Fruit fly (Drosophila melanogaster): ENCODE measurements around the gene CG1907.

The CG1907 gene

dm6 chr3R:29659950-29660349 lies 41.1 kb downstream of the CG1907 start, which contains the start of gene Dop1R2:
Gene Dop1R2, minus strand, starts transcription at chr3R:29659984.
- TF ChIP-seq Deaf1 (tag; optimal IDR thresholded peaks at IDR 0.05) (peak; percentile 96), E2f1 (GFP tag; IDR thresholded peaks at IDR 0.05) (peak; percentile 23; the same call in 1 of the 2 replicates), CG10543 (GFP tag; optimal IDR thresholded peaks at IDR 0.05) (peak; percentile 8), CG12155 (GFP tag; optimal IDR thresholded peaks at IDR 0.05) (no peak), cg (GFP tag; optimal IDR thresholded peaks at IDR 0.05) (peak; percentile 25), abd-A (tag; optimal IDR thresholded peaks at IDR 0.05) (peak; percentile 45), Med (GFP tag) (peak; percentile 13), Adf1 (GFP tag; IDR thresholded peaks at IDR 0.05) (peak; percentile 34; the same call in 1 of the 2 replicates), CG32532 (GFP tag; IDR thresholded peaks at IDR 0.05) (0 out of 2 replicates have a peak, but pooled peaks have one; percentile 20), cas (GFP tag; IDR thresholded peaks at IDR 0.05) (no peak), chinmo (GFP tag; IDR thresholded peaks at IDR 0.05; ENCODE audit: partially characterized antibody) (0 out of 4 replicates have a peak, but pooled peaks have one; percentile 21), CG11456 (GFP tag; IDR thresholded peaks at IDR 0.05) (0 out of 3 replicates have a peak, but pooled peaks have one; percentile 20), CG15601 (tag; optimal IDR thresholded peaks at IDR 0.05) (no peak), Jarid2 (GFP tag; optimal IDR thresholded peaks at IDR 0.05) (peak; percentile 0), CG9932 (GFP tag; IDR thresholded peaks at IDR 0.05) (peak; percentile 43), Dp (GFP tag; optimal IDR thresholded peaks at IDR 0.05) (peak; percentile 18), CG5180 (GFP tag; optimal IDR thresholded peaks at IDR 0.05) (peak; percentile 59), Oli (tag; optimal IDR thresholded peaks at IDR 0.05) (no peak), scrt (GFP tag; optimal IDR thresholded peaks at IDR 0.05) (peak; percentile 41), CG13424 (tag; optimal IDR thresholded peaks at IDR 0.05) (no peak), CG18599 (GFP tag; optimal IDR thresholded peaks at IDR 0.05) (peak; percentile 1)

DNA sequence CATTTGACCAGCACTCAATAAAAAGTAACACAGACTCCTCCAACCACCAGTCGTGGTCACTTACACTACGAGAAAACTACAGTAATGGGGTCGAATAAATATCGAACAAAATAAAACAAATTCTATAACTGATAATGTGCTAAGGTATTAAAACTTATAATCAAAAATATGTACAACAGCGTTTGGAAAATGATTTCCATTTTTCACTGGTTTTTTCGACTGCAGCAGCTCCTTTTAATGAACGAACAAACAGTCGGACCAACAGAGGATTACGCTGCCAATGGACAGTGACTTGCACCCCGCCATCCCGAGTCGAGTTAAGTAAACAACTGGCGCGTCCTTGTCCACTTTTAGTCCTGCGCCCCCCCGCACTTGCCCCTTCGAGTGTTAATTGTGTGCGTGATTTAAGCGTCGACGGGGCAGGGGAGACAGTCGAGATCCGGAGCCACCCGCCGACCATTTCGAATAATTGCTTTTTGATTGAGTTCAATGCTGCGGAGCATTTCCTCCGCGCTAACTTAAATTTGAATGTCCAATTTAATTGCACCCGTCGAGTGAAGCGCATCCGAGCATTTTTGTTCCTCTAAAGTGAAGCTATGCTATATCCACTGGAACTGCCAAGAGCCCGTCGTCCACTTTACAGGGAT lies 45.4 kb downstream of the CG1907 start, which contains the start of gene ppk21:
Gene ppk21 (plus strand): TSS at position 597 of the 647 bp plus-strand sequence.
- TF ChIP-seq CG32767 (GFP tag; IDR thresholded peaks at IDR 0.05): no peak
- TF ChIP-seq CG2116 (GFP tag; optimal IDR thresholded peaks at IDR 0.05): no peak
- no peak for TF ChIP-seq HHEX (GFP tag; optimal IDR thresholded peaks at IDR 0.05)
- TF ChIP-seq Max (GFP tag; optimal IDR thresholded peaks at IDR 0.05): no peak
- no peak for TF ChIP-seq Gsc (GFP tag; IDR thresholded peaks at IDR 0.05)
- TF ChIP-seq ATbp (GFP tag; optimal IDR thresholded peaks at IDR 0.05): no peak
- 0 out of 3 replicates have a peak, but pooled peaks have one; percentile 24 for TF ChIP-seq CG11456 (GFP tag; IDR thresholded peaks at IDR 0.05)
- TF ChIP-seq Med (GFP tag): peak; percentile 54
- TF ChIP-seq CG16779 (GFP tag; IDR thresholded peaks at IDR 0.05): no peak
- TF ChIP-seq Dbx (GFP tag; IDR thresholded peaks at IDR 0.05): no peak
- TF ChIP-seq chn (GFP tag; optimal IDR thresholded peaks at IDR 0.05): no peak
- TF ChIP-seq caup (GFP tag; optimal IDR thresholded peaks at IDR 0.05; ENCODE audit: severe bottlenecking): no peak
- 0 out of 2 replicates have a peak, but pooled peaks have one; percentile 23 for TF ChIP-seq vvl (GFP tag; IDR thresholded peaks at IDR 0.05)
- no peak for TF ChIP-seq sens-2 (GFP tag; IDR thresholded peaks at IDR 0.05)
- TF ChIP-seq nom (GFP tag; optimal IDR thresholded peaks at IDR 0.05): no peak
- no peak for TF ChIP-seq prd (optimal IDR thresholded peaks at IDR 0.05)
- peak; percentile 7; the same call in 1 of the 3 replicates for TF ChIP-seq prd (GFP tag; IDR thresholded peaks at IDR 0.05)
- no peak for TF ChIP-seq scrt (GFP tag; optimal IDR thresholded peaks at IDR 0.05)
- peak; percentile 91 for TF ChIP-seq Ets65A (GFP tag)
- no peak for TF ChIP-seq inv (GFP tag; IDR thresholded peaks at IDR 0.05; ENCODE audit: partially characterized antibody)
- no peak for TF ChIP-seq ap (GFP tag; IDR thresholded peaks at IDR 0.05)
- TF ChIP-seq ranshi (GFP tag; IDR thresholded peaks at IDR 0.05): no peak
- TF ChIP-seq eyg (GFP tag; optimal IDR thresholded peaks at IDR 0.05): no peak
- 0 out of 2 replicates have a peak, but pooled peaks have one; percentile 11 for TF ChIP-seq CG6689 (GFP tag; IDR thresholded peaks at IDR 0.05)
- TF ChIP-seq PHDP (tag; optimal IDR thresholded peaks at IDR 0.05): no peak
- no peak for TF ChIP-seq Camta (GFP tag; optimal IDR thresholded peaks at IDR 0.05)
- TF ChIP-seq wdn (GFP tag; IDR thresholded peaks at IDR 0.05): no peak
- TF ChIP-seq mirr (GFP tag; optimal IDR thresholded peaks at IDR 0.05): no peak
- TF ChIP-seq pum (GFP tag; optimal IDR thresholded peaks at IDR 0.05): no peak
- TF ChIP-seq CG8089 (GFP tag; optimal IDR thresholded peaks at IDR 0.05): no peak
- TF ChIP-seq CG7963 (GFP tag; IDR thresholded peaks at IDR 0.05; ENCODE audit: partially characterized antibody): no peak
